Fruit fly (Drosophila melanogaster) whole organism, embryonic: ENCODE data around the gene alpha-PheRS.
A peak's percentile ranks its signal among the peaks of the same experiment; 100 is the strongest.

Experiments used
- Abd-B ChIP-seq: fragments of 200-800 bp; sonication (Bioruptor generic); optimal IDR thresholded peaks from 2 replicates; lab custom pipeline; 2018; ENCODE audit warnings: missing biosample characterization, mild to moderate bottlenecking, missing genetic modification characterization, moderate library complexity
- Atf3 ChIP-seq: fragments of 200-800 bp; sonication (Bioruptor generic); optimal IDR thresholded peaks from 3 replicates; lab custom pipeline; 2016; ENCODE audit warnings: missing biosample characterization, missing genetic modification characterization
- CG10979 ChIP-seq: fragments of 200-800 bp; sonication (Bioruptor generic); optimal IDR thresholded peaks from 2 replicates; lab custom pipeline; 2018; ENCODE audit warnings: missing biosample characterization, mild to moderate bottlenecking, missing genetic modification characterization, moderate library complexity
- CG12659 ChIP-seq: fragments of 200-800 bp; sonication (Bioruptor generic); optimal IDR thresholded peaks from 3 replicates; lab custom pipeline; 2017; ENCODE audit warnings: mild to moderate bottlenecking, missing biosample characterization, missing genetic modification reagents, missing genetic modification characterization
- CG14014 ChIP-seq: fragments of 200-800 bp; sonication (Bioruptor generic); IDR thresholded peaks from 2 replicates; pipeline ENCODE4 v1.3.6; 2022; ENCODE audit warnings: missing biosample characterization, missing genetic modification characterization
- CG15696 ChIP-seq: fragments of 200-800 bp; sonication (Bioruptor generic); optimal IDR thresholded peaks from 2 replicates; lab custom pipeline; 2019; ENCODE audit warnings: missing biosample characterization, mild to moderate bottlenecking, missing genetic modification characterization, moderate library complexity
- CG17612 ChIP-seq: fragments of 200-800 bp; sonication (Bioruptor generic); IDR thresholded peaks from 2 replicates; pipeline ENCODE4 v1.3.6; 2022; ENCODE audit warnings: missing biosample characterization, missing genetic modification characterization
- CG18011 ChIP-seq: fragments of 200-800 bp; sonication (Bioruptor generic); optimal IDR thresholded peaks from 2 replicates; lab custom pipeline; 2017; ENCODE audit warnings: missing biosample characterization, missing genetic modification characterization, mild to moderate bottlenecking, moderate library complexity, missing genotype
- CG2129 ChIP-seq: fragments of 200-800 bp; sonication (Bioruptor generic); IDR thresholded peaks from 2 replicates; pipeline ENCODE4 v1.3.6; 2022; ENCODE audit warnings: missing biosample characterization, missing genetic modification characterization; ENCODE audit not compliant: partially characterized antibody
- CG2199 ChIP-seq: fragments of 200-800 bp; sonication (Bioruptor generic); IDR thresholded peaks from 3 replicates; pipeline ENCODE4 v1.3.6; 2022; ENCODE audit warnings: missing biosample characterization, missing genetic modification characterization
- CG33557 ChIP-seq: fragments of 200-800 bp; sonication (Bioruptor generic); optimal IDR thresholded peaks from 2 replicates; lab custom pipeline; 2019; ENCODE audit warnings: missing biosample characterization, mild to moderate bottlenecking, missing genetic modification characterization, moderate library complexity
- CG34376 ChIP-seq: fragments of 200-800 bp; sonication (Bioruptor generic); optimal IDR thresholded peaks from 2 replicates; lab custom pipeline; 2018; ENCODE audit warnings: missing biosample characterization, mild to moderate bottlenecking, missing genetic modification characterization
- CG34422 ChIP-seq: fragments of 200-800 bp; sonication (Bioruptor generic); IDR thresholded peaks from 3 replicates; pipeline ENCODE4 v1.3.6; 2022; ENCODE audit warnings: missing biosample characterization, missing genetic modification characterization
- CG4424 ChIP-seq: fragments of 200-800 bp; sonication (Bioruptor generic); optimal IDR thresholded peaks from 3 replicates; lab custom pipeline; 2016; ENCODE audit warnings: missing biosample characterization, missing genetic modification characterization
- CG5953 ChIP-seq: fragments of 200-800 bp; sonication (Bioruptor generic); IDR thresholded peaks from 2 replicates; pipeline ENCODE4 v1.3.6; 2022; ENCODE audit warnings: missing biosample characterization, missing genetic modification characterization
- CG7987 ChIP-seq: fragments of 200-800 bp; sonication (Bioruptor generic); optimal IDR thresholded peaks from 2 replicates; lab custom pipeline; 2018; ENCODE audit warnings: missing biosample characterization, mild to moderate bottlenecking, missing genetic modification characterization, moderate library complexity
- CG8089 ChIP-seq: fragments of 200-800 bp; sonication (Bioruptor generic); optimal IDR thresholded peaks from 3 replicates; lab custom pipeline; 2016; ENCODE audit warnings: missing biosample characterization, missing genetic modification characterization
- Dad ChIP-seq: fragments of 200-800 bp; sonication (Bioruptor generic); optimal IDR thresholded peaks from 3 replicates; lab custom pipeline; 2016; ENCODE audit warnings: missing biosample characterization, missing genetic modification characterization
- Dek ChIP-seq: fragments of 200-800 bp; sonication (Bioruptor generic); optimal IDR thresholded peaks from 3 replicates; lab custom pipeline; 2019; ENCODE audit warnings: missing biosample characterization, mild to moderate bottlenecking, missing genetic modification characterization, moderate library complexity
- Ets97D ChIP-seq: fragments of 200-800 bp; sonication (Bioruptor generic); optimal IDR thresholded peaks from 3 replicates; lab custom pipeline; 2016; ENCODE audit warnings: missing biosample characterization, missing genetic modification characterization
- HLH4C ChIP-seq: fragments of 200-800 bp; sonication (Bioruptor generic); IDR thresholded peaks from 3 replicates; pipeline ENCODE4 v1.3.6; 2022; ENCODE audit warnings: missing biosample characterization, missing genetic modification characterization; ENCODE audit not compliant: partially characterized antibody
- Hmx ChIP-seq: fragments of 200-800 bp; sonication (Bioruptor generic); optimal IDR thresholded peaks from 2 replicates; lab custom pipeline; 2016; ENCODE audit warnings: missing biosample characterization, missing genetic modification characterization
- Hr39 ChIP-seq: fragments of >200 bp; optimal IDR thresholded peaks from 2 replicates; lab custom pipeline; 2017
- Lpt ChIP-seq: fragments of >200 bp; optimal IDR thresholded peaks from 2 replicates; lab custom pipeline; 2018; ENCODE audit warnings: missing biosample characterization, missing genetic modification characterization
- NFAT ChIP-seq: fragments of 200-800 bp; sonication (Bioruptor generic); IDR thresholded peaks from 2 replicates; pipeline ENCODE4 v1.3.6; 2022; ENCODE audit warnings: missing biosample characterization, missing genetic modification characterization
- Oli ChIP-seq: fragments of 200-800 bp; sonication (Bioruptor generic); optimal IDR thresholded peaks from 2 replicates; lab custom pipeline; 2018; ENCODE audit warnings: missing biosample characterization, mild to moderate bottlenecking, missing genetic modification characterization, moderate library complexity
- Poxn ChIP-seq: fragments of 200-800 bp; sonication (Bioruptor generic); IDR thresholded peaks from 2 replicates; pipeline ENCODE4 v1.3.6; 2022; ENCODE audit warnings: missing biosample characterization, missing genetic modification characterization
- Side ChIP-seq: fragments of 200-800 bp; sonication (Bioruptor generic); optimal IDR thresholded peaks from 2 replicates; lab custom pipeline; 2016; ENCODE audit warnings: missing biosample characterization, missing genetic modification characterization
- Usf ChIP-seq: fragments of 200-800 bp; sonication (Bioruptor generic); optimal IDR thresholded peaks from 2 replicates; lab custom pipeline; 2017; ENCODE audit warnings: missing genotype, missing biosample characterization, missing genetic modification characterization
- Vsx1 ChIP-seq: fragments of 200-800 bp; sonication (Bioruptor generic); optimal IDR thresholded peaks from 2 replicates; lab custom pipeline; 2017; ENCODE audit warnings: missing biosample characterization, mild to moderate bottlenecking, missing genetic modification characterization, missing genetic modification reagents
- ap ChIP-seq: fragments of 200-800 bp; sonication (Bioruptor generic); IDR thresholded peaks from 2 replicates; pipeline ENCODE4 v1.3.6; 2022; ENCODE audit warnings: missing biosample characterization, missing genetic modification characterization
- bab2 ChIP-seq: fragments of 200-800 bp; sonication (Bioruptor generic); optimal IDR thresholded peaks from 2 replicates; lab custom pipeline; 2016; ENCODE audit warnings: missing biosample characterization, missing genetic modification characterization
- cg ChIP-seq: fragments of 200-800 bp; sonication (Bioruptor generic); optimal IDR thresholded peaks from 3 replicates; lab custom pipeline; 2019; ENCODE audit warnings: missing biosample characterization, mild to moderate bottlenecking, missing genetic modification characterization, moderate library complexity
- danr ChIP-seq: fragments of 200-800 bp; sonication (Bioruptor generic); IDR thresholded peaks from 2 replicates; pipeline ENCODE4 v1.3.6; 2022; ENCODE audit warnings: missing biosample characterization, missing genetic modification characterization
- fu2 ChIP-seq: fragments of 200-800 bp; sonication (Bioruptor generic); optimal IDR thresholded peaks from 2 replicates; lab custom pipeline; 2016; ENCODE audit warnings: missing biosample characterization, missing genetic modification characterization
- inv ChIP-seq: fragments of 200-800 bp; sonication (Bioruptor generic); IDR thresholded peaks from 2 replicates; pipeline ENCODE4 v1.3.6; 2022; ENCODE audit warnings: missing biosample characterization, missing genetic modification characterization; ENCODE audit not compliant: partially characterized antibody
- ken ChIP-seq: fragments of 200-800 bp; sonication (Bioruptor generic); IDR thresholded peaks from 3 replicates; pipeline ENCODE4 v1.3.6; 2022; ENCODE audit warnings: missing biosample characterization, missing genetic modification characterization
- lola ChIP-seq, 3 experiments: fragments of >200 bp in 2 of 3; fragments of 200-800 bp in 1 of 3; sonication (Bioruptor generic) in 1 of 3; optimal IDR thresholded peaks; 2 replicates each; lab custom pipeline; 2017 to 2019; ENCODE audit warnings: missing biosample characterization in 3 of 3, missing genetic modification characterization in 3 of 3, mild to moderate bottlenecking in 1 of 3, moderate library complexity in 1 of 3
- mirr ChIP-seq: fragments of 200-800 bp; sonication (Bioruptor generic); optimal IDR thresholded peaks from 3 replicates; lab custom pipeline; 2018; ENCODE audit warnings: missing biosample characterization, mild to moderate bottlenecking, missing genetic modification characterization
- org-1 ChIP-seq: fragments of 200-800 bp; sonication (Bioruptor generic); optimal IDR thresholded peaks from 2 replicates; lab custom pipeline; 2017; ENCODE audit warnings: missing biosample characterization, missing genetic modification characterization
- psq ChIP-seq: fragments of 200-800 bp; sonication (Bioruptor generic); optimal IDR thresholded peaks from 2 replicates; lab custom pipeline; 2017; ENCODE audit warnings: missing biosample characterization, missing genetic modification characterization
- slp2 ChIP-seq: fragments of 200-800 bp; sonication (Bioruptor generic); optimal IDR thresholded peaks from 2 replicates; lab custom pipeline; 2016; ENCODE audit warnings: missing biosample characterization, missing genetic modification characterization
- sob ChIP-seq: fragments of 200-800 bp; sonication (Bioruptor generic); IDR thresholded peaks from 2 replicates; pipeline ENCODE4 v1.3.6; 2022; ENCODE audit warnings: missing biosample characterization, missing genetic modification characterization
- sqz ChIP-seq: fragments of 200-800 bp; sonication (Bioruptor generic); optimal IDR thresholded peaks from 3 replicates; lab custom pipeline; 2018; ENCODE audit warnings: missing biosample characterization, mild to moderate bottlenecking, missing genetic modification characterization
- stwl ChIP-seq: fragments of 200-800 bp; sonication (Bioruptor generic); optimal IDR thresholded peaks from 3 replicates; lab custom pipeline; 2018; ENCODE audit warnings: missing biosample characterization, mild to moderate bottlenecking, missing genetic modification characterization, moderate library complexity
- tgo ChIP-seq: fragments of 200-800 bp; sonication (Bioruptor generic); IDR thresholded peaks from 3 replicates; pipeline ENCODE4 v1.3.6; 2022; ENCODE audit warnings: missing biosample characterization, missing genetic modification characterization
- ttk ChIP-seq: fragments of 200-800 bp; sonication (Bioruptor generic); IDR thresholded peaks from 2 replicates; pipeline ENCODE4 v2.1.2; 2022; ENCODE audit warnings: missing biosample characterization, missing genetic modification characterization
- twi ChIP-seq: fragments of 200-800 bp; optimal IDR thresholded peaks from 2 replicates; lab custom pipeline; 2019; ENCODE audit warnings: missing biosample characterization, mild to moderate bottlenecking, missing genetic modification characterization, moderate library complexity
- zf30C ChIP-seq: fragments of 200-800 bp; sonication (Bioruptor generic); optimal IDR thresholded peaks from 3 replicates; lab custom pipeline; 2018; ENCODE audit warnings: missing biosample characterization, mild to moderate bottlenecking, missing genetic modification characterization

Gene alpha-PheRS

DNA sequence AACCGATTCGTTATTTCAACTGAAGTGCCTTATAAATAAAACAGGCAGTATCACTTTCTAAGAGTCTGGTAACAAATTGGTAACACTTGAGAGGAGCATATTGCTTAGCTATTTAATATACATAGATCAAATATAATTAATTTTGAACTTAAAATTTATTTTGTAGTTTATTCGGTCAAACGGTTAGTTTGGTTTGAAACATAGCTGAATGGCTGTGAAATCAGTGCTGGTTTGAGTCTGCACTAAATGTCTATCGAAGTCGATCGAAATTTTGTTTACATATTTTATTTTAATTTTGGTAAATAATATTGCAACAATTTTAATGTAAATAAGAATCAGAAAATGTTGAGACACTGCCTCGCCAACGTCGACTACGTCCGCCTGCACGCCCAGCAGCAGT lies 3.2 kb upstream of the alpha-PheRS start, which contains the start of gene CG10959 (continued):
- TF ChIP-seq sqz (no peak), Hr39 (lab: Kevin White, UChicago) (no peak), Ets97D (no peak), danr (no peak)

DNA sequence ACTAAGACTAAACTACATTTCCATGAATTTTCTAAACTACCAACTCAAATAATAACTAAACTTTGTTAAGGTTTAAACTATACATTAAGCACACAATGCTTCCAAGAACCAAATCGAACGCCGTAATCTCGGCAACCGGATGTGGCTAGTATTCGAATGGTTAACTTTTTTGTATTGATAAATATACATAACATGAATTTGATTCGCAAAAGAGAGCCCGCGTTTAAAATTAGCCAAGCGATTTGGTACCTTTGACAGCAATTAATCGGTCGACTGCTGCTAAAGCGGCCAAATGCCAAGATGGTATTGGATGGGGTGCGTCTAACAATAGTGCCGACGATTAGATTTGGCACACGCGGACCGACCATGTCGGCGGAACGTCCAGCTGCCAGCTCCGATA lies 2.2 kb upstream of the alpha-PheRS start, which contains the start of gene CG15336:
Gene CG15336 (plus strand): TSS at position 301 of the 400 bp plus-strand sequence.
- TF ChIP-seq CG5953 (GFP tag; lab: Robert Waterston, UW) (no peak), CG2199 (GFP tag; lab: Robert Waterston, UW) (no peak), Poxn (no peak), CG17612 (no peak), inv (GFP tag; lab: Robert Waterston, UW) (no peak), CG34422 (GFP tag; lab: Robert Waterston, UW) (no peak), CG7987 (GFP tag; lab: Kevin White, UChicago) (no peak), CG33557 (GFP tag; lab: Kevin White, UChicago) (no peak), tgo (no peak), fu2 (GFP tag; lab: Kevin White, UChicago) (no peak), sob (GFP tag; lab: Robert Waterston, UW) (no peak), Atf3 (no peak)

DNA sequence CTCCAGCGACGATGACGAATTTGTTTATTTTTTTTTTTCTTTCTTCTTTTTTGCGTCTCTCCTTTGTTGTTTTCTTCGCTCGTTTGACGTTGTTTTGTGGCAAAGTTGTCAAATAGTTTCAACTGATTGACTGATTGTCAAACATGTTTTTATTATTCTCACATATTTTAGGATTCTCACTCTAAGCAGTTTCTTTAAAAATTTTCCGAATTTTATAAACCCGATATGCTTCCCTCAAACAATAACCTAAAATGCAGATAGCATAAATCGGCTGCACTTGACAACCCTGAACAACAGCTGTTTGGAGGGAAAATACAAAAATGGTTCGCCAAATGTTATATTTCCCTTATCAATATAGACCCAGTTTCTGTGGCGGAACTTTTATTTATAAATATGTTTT lies 1.9 kb downstream of the alpha-PheRS start, which contains the start of gene CG17982:
Gene CG17982 (minus strand): TSS at position 299 of the 400 bp plus-strand sequence.
- TF ChIP-seq CG8089 (GFP tag; lab: Kevin White, UChicago) (peak; percentile 72), psq (peak; percentile 94), twi (tag; lab: Kevin White, UChicago) (peak; percentile 66), Vsx1 (GFP tag; lab: Kevin White, UChicago) (no peak), HLH4C (GFP tag; lab: Robert Waterston, UW) (no peak), cg (GFP tag; lab: Kevin White, UChicago) (no peak), Hmx (GFP tag; lab: Kevin White, UChicago) (peak; percentile 53), org-1 (GFP tag; lab: Kevin White, UChicago) (peak; percentile 68), Dek (tag; lab: Kevin White, UChicago) (peak; percentile 79), CG34376 (GFP tag; lab: Kevin White, UChicago) (peak; percentile 79), ap (GFP tag; lab: Robert Waterston, UW) (peak; percentile 65; the same call in 1 of the 2 replicates), CG10979 (peak; percentile 76), Lpt (no peak), Usf (peak; percentile 32), stwl (tag; lab: Kevin White, UChicago) (peak; percentile 69), CG18011 (peak; percentile 73), CG2199 (GFP tag; lab: Robert Waterston, UW) (no peak), CG14014 (peak; percentile 84), CG15696 (tag; lab: Kevin White, UChicago) (peak; percentile 77), Side (GFP tag; lab: Kevin White, UChicago) (peak; percentile 88), slp2 (GFP tag; lab: Kevin White, UChicago) (peak; percentile 67), NFAT (GFP tag; lab: Robert Waterston, UW) (peak; percentile 66), CG12659 (GFP tag; lab: Kevin White, UChicago) (peak; percentile 87), ken (GFP tag; lab: Robert Waterston, UW) (peak; percentile 75), lola (GFP tag; optimal IDR thresholded peaks at IDR 0.05; lab: Kevin White, UChicago) (peak in 1 of 3 experiments; percentile 77), CG4424 (GFP tag; lab: Kevin White, UChicago) (peak; percentile 82), CG2129 (GFP tag; lab: Robert Waterston, UW) (no peak), zf30C (GFP tag; lab: Kevin White, UChicago) (peak; percentile 7), bab2 (peak; percentile 89), Ets97D (peak; percentile 81), mirr (GFP tag; lab: Kevin White, UChicago) (peak; percentile 75), Dad (GFP tag; lab: Kevin White, UChicago) (peak; percentile 81), Abd-B (GFP tag; lab: Kevin White, UChicago) (peak; percentile 58), ttk (GFP tag; lab: Robert Waterston, UW) (peak; percentile 68), Oli (tag; lab: Kevin White, UChicago) (peak; percentile 73)
